Worm (Caenorhabditis elegans) whole organism, late embryonic: ENCODE measurements around the gene sfa-1.

Source experiments
- ama-1 ChIP-seq: fragments of 150-350 bp; optimal IDR thresholded peaks from 2 replicates; lab custom pipeline; 2014
- che-1 ChIP-seq: sonication (generic microtip); optimal IDR thresholded peaks from 2 replicates; lab custom pipeline; 2016; ENCODE audit warnings: mild to moderate bottlenecking, missing genetic modification characterization, missing compliant biosample characterization
- ets-4 ChIP-seq: sonication (generic microtip); optimal IDR thresholded peaks from 2 replicates; lab custom pipeline; 2016; ENCODE audit warnings: missing genetic modification characterization, missing compliant biosample characterization
- madf-2 ChIP-seq: sonication (generic microtip); optimal IDR thresholded peaks from 2 replicates; lab custom pipeline; 2017; ENCODE audit warnings: missing genetic modification characterization, missing compliant biosample characterization
- pha-2 ChIP-seq: sonication (generic microtip); optimal IDR thresholded peaks from 2 replicates; lab custom pipeline; 2017; ENCODE audit warnings: mild to moderate bottlenecking, missing genetic modification characterization, missing compliant biosample characterization
- syd-9 ChIP-seq: sonication (generic microtip); optimal IDR thresholded peaks from 2 replicates; lab custom pipeline; 2016; ENCODE audit warnings: mild to moderate bottlenecking, missing genetic modification characterization, moderate library complexity, missing compliant biosample characterization

DNA sequence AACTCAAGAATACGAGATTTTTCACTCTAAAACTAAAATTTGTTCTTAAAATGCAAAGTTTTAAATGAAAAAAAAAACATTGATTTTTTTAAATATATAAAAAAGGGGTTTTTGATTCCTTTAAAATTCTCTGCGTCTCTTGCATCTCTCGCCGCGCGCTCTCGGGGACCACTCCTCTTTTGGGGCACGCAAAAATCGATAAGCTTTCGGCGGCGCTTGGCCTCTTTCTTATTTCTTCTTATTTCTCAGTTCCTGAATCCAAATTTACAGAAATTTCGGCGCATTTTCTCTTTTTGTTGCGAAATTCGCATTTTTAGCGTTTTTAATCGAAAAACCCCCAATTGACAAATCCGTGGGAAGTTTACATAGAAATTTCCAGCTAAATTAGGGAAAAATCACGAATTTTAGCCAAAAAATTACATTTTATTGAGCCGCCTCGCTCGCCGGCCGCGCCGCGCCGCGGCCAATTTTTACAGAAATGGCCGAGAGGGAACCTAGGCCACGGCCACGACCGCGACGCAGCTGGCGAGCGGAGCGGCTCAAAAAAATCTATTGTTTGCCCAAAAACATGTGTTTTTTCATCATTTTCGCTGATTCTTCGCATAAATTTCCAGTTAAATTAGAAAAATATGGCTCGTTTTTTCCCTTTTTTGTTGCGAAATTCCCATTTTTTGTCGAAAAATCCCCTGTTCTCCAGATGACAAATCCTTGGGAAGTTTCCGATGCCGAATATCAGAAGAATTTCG, 8.4 kb upstream of the sfa-1 start, which contains the start of gene itsn-1:
- TF ChIP-seq ets-4 (tag; lab: Kevin White, UChicago) = no peak
- TF ChIP-seq ama-1 = no peak
- no peak for TF ChIP-seq madf-2 (tag; lab: Kevin White, UChicago)
- TF ChIP-seq che-1 (tag; lab: Kevin White, UChicago) = no peak
- TF ChIP-seq pha-2 (tag; lab: Kevin White, UChicago) = no peak
- TF ChIP-seq syd-9 (tag; lab: Kevin White, UChicago) = no peak
